Fruit fly (Drosophila melanogaster): ENCODE measurements around the gene Srp54k.

DNA sequence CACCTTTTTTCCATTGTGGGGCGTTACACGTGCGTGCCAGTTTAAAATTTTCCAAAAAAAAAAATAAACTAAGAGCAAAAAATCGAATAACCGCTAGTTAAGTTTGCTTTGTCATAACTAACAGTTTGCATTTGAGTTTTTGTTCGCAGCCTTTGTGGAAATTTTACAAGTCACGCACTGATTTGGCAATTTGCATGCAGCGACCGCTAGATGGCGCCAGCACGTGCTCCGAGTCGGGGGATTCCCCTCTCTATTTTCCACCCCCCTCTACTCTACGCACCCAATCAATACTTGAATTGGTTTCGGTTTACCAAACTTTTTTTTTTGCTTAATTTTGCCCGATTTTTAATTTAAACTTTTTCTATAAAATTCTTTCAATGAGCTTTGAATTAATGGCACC lies 27.3 kb upstream of the Srp54k start:
- no peak for TF ChIP-seq Hey (tag; optimal IDR thresholded peaks at IDR 0.05)
- TF ChIP-seq D19A (tag; optimal IDR thresholded peaks at IDR 0.05), result no peak
- TF ChIP-seq rib (GFP tag; IDR thresholded peaks at IDR 0.05), result no peak
- TF ChIP-seq ems (GFP tag; optimal IDR thresholded peaks at IDR 0.05), result no peak
- no peak for TF ChIP-seq CG9797 (GFP tag; optimal IDR thresholded peaks at IDR 0.05)
- TF ChIP-seq TFAM (GFP tag; optimal IDR thresholded peaks at IDR 0.05), result no peak
- no peak for TF ChIP-seq CG10366 (GFP tag; IDR thresholded peaks at IDR 0.05)
- TF ChIP-seq Poxn (GFP tag; IDR thresholded peaks at IDR 0.05), result no peak
- TF ChIP-seq Hr51 (GFP tag; optimal IDR thresholded peaks at IDR 0.05), result no peak
- TF ChIP-seq MTF-1 (GFP tag; optimal IDR thresholded peaks at IDR 0.05; ENCODE audit: borderline replicate concordance), result no peak
- no peak for TF ChIP-seq Gug (GFP tag; IDR thresholded peaks at IDR 0.05)

All from whole organism, embryonic.